Worm (Caenorhabditis elegans): ENCODE measurements around the gene C26B9.3.

ce11 chrX:5303500-5303899 lies 34.6 kb upstream of the C26B9.3 start, which contains the start of gene ags-3:
- no peak for TF ChIP-seq unc-62 (GFP tag; optimal IDR thresholded peaks at IDR 0.05)
- no peak for TF ChIP-seq unc-39 (tag; optimal IDR thresholded peaks at IDR 0.05)
- no peak for TF ChIP-seq flh-1 (GFP tag; optimal IDR thresholded peaks at IDR 0.05)
- no peak for TF ChIP-seq nhr-12 (tag; optimal IDR thresholded peaks at IDR 0.05)
- TF ChIP-seq snpc-4 (tag; optimal IDR thresholded peaks at IDR 0.05) = no peak
- no peak for TF ChIP-seq bed-3 (GFP tag; optimal IDR thresholded peaks at IDR 0.05)
- TF ChIP-seq sem-2 (GFP tag; optimal IDR thresholded peaks at IDR 0.05) = no peak
- no peak for TF ChIP-seq blmp-1 (tag; optimal IDR thresholded peaks at IDR 0.05)
- no peak for TF ChIP-seq lin-13 (tag; optimal IDR thresholded peaks at IDR 0.05)
- no peak for TF ChIP-seq pha-4 (tag; optimal IDR thresholded peaks at IDR 0.05)

All from whole organism, mixed stage, embryonic.